Worm (Caenorhabditis elegans) whole organism, L4 larva: ENCODE measurements around the gene C03C10.2.

Experiments used
- F44E2.7 ChIP-seq: fragments of 200-800 bp; sonication (Bioruptor generic); IDR thresholded peaks from 2 replicates; pipeline ENCODE4 v2.1.2; 2022; ENCODE audit warnings: missing genetic modification characterization, missing compliant biosample characterization
- F49E8.2 ChIP-seq: sonication (generic microtip); optimal IDR thresholded peaks from 2 replicates; lab custom pipeline; 2016; ENCODE audit warnings: missing compliant biosample characterization, mild to moderate bottlenecking, missing genetic modification characterization, borderline replicate concordance
- T20F7.1 ChIP-seq: fragments of 200-800 bp; sonication (Bioruptor generic); optimal IDR thresholded peaks from 2 replicates; lab custom pipeline; 2018; ENCODE audit warnings: mild to moderate bottlenecking, missing genetic modification characterization, missing compliant biosample characterization
- Y105C5A.15 ChIP-seq: fragments of 200-800 bp; sonication (Bioruptor generic); IDR thresholded peaks from 2 replicates; pipeline ENCODE4 v1.3.6; 2022; ENCODE audit warnings: missing genetic modification characterization, missing compliant biosample characterization
- aha-1 ChIP-seq: fragments of 150-350 bp; peaks from one replicate; lab custom pipeline; 2014; ENCODE audit warnings: missing biosample characterization, missing genetic modification characterization
- ama-1 ChIP-seq: fragments of 150-350 bp; optimal IDR thresholded peaks from 2 replicates; lab custom pipeline; 2014; ENCODE audit warnings: inconsistent platforms, mixed read lengths
- attf-4 ChIP-seq: sonication (generic microtip); optimal IDR thresholded peaks from 3 replicates; lab custom pipeline; 2017; ENCODE audit warnings: missing biosample characterization, missing genetic modification characterization
- ceh-20 ChIP-seq: fragments of 200-800 bp; sonication (Bioruptor generic); IDR thresholded peaks from 2 replicates; pipeline ENCODE4 v1.3.6; 2022; ENCODE audit warnings: missing genetic modification reagents, missing genetic modification characterization, missing compliant biosample characterization
- ceh-62 ChIP-seq: sonication (generic microtip); optimal IDR thresholded peaks from 2 replicates; lab custom pipeline; 2017; ENCODE audit warnings: missing biosample characterization, missing genetic modification characterization
- ceh-82 ChIP-seq: sonication (generic microtip); optimal IDR thresholded peaks from 2 replicates; lab custom pipeline; 2017; ENCODE audit warnings: missing biosample characterization, missing genetic modification characterization
- daf-19 ChIP-seq: fragments of 200-800 bp; sonication (Bioruptor generic); conservative IDR thresholded peaks from 2 replicates; pipeline ENCODE4 v1.3.6; 2022; ENCODE audit warnings: missing genetic modification characterization, missing compliant biosample characterization
- dmd-8 ChIP-seq: fragments of 200-800 bp; sonication (Bioruptor generic); IDR thresholded peaks from 2 replicates; pipeline ENCODE4 v1.3.6; 2022; ENCODE audit warnings: missing genetic modification characterization, missing compliant biosample characterization
- dve-1 ChIP-seq: sonication (generic microtip); optimal IDR thresholded peaks from 2 replicates; lab custom pipeline; 2017; ENCODE audit warnings: antibody characterized with exemption, mild to moderate bottlenecking, missing genetic modification characterization, missing compliant biosample characterization; ENCODE audit not compliant: insufficient read depth
- egl-43 ChIP-seq: fragments of 200-800 bp; sonication (Bioruptor generic); IDR thresholded peaks from 2 replicates; pipeline ENCODE4 v1.3.6; 2022; ENCODE audit warnings: missing genetic modification reagents, missing genetic modification characterization, missing compliant biosample characterization
- hif-1 ChIP-seq, 2 experiments: sonication (generic microtip); optimal IDR thresholded peaks; 2 replicates each; lab custom pipeline; 2016 to 2017; ENCODE audit warnings: missing compliant biosample characterization in 2 of 2, missing genetic modification characterization in 2 of 2, missing genetic modification reagents in 2 of 2, missing genotype in 2 of 2, mild to moderate bottlenecking in 1 of 2
- hlh-11 ChIP-seq: fragments of 200-800 bp; sonication (Bioruptor generic); optimal IDR thresholded peaks from 2 replicates; lab custom pipeline; 2018; ENCODE audit warnings: mild to moderate bottlenecking, missing genetic modification characterization, missing compliant biosample characterization
- hlh-30 ChIP-seq: sonication (generic microtip); optimal IDR thresholded peaks from 2 replicates; lab custom pipeline; 2017; ENCODE audit warnings: antibody characterized with exemption, mild to moderate bottlenecking, missing genetic modification characterization, missing compliant biosample characterization; ENCODE audit not compliant: insufficient read depth
- hmg-1.1 ChIP-seq: fragments of 200-800 bp; sonication (Bioruptor generic); IDR thresholded peaks from 2 replicates; pipeline ENCODE4 v1.3.6; 2022; ENCODE audit warnings: missing genetic modification reagents, missing genetic modification characterization, missing compliant biosample characterization
- jun-1 ChIP-seq: fragments of 150-350 bp; optimal IDR thresholded peaks from 2 replicates; lab custom pipeline; 2014; ENCODE audit warnings: missing biosample characterization, missing genetic modification reagents, missing genetic modification characterization
- lin-1 ChIP-seq: fragments of 200-800 bp; sonication (Bioruptor generic); IDR thresholded peaks from 2 replicates; pipeline ENCODE4 v1.3.6; 2022; ENCODE audit warnings: missing genetic modification reagents, missing genetic modification characterization, missing compliant biosample characterization
- lin-13 ChIP-seq: fragments of 150-350 bp; optimal IDR thresholded peaks from 2 replicates; lab custom pipeline; 2014; ENCODE audit warnings: missing biosample characterization, missing genetic modification reagents, missing genetic modification characterization
- lin-15B ChIP-seq: fragments of 150-350 bp; sonication (generic microtip); optimal IDR thresholded peaks from 3 replicates; lab custom pipeline; 2014; ENCODE audit warnings: missing biosample characterization, missing genetic modification characterization
- lin-39 ChIP-seq: fragments of 150-350 bp; optimal IDR thresholded peaks from 2 replicates; lab custom pipeline; 2014; ENCODE audit warnings: missing biosample characterization, missing genetic modification reagents, missing genetic modification characterization
- madf-9 ChIP-seq: fragments of 200-800 bp; sonication (Bioruptor generic); conservative IDR thresholded peaks from 2 replicates; pipeline ENCODE4 v1.3.6; 2022; ENCODE audit warnings: missing genetic modification reagents, missing genetic modification characterization, missing compliant biosample characterization
- mep-1 ChIP-seq: fragments of 150-350 bp; sonication (generic microtip); optimal IDR thresholded peaks from 3 replicates; lab custom pipeline; 2014; ENCODE audit warnings: missing biosample characterization, missing genetic modification characterization
- mxl-3 ChIP-seq: fragments of 200-800 bp; sonication (Bioruptor generic); optimal IDR thresholded peaks from 2 replicates; lab custom pipeline; 2018; ENCODE audit warnings: mild to moderate bottlenecking, missing genetic modification characterization, missing compliant biosample characterization
- nhr-102 ChIP-seq: sonication (generic microtip); optimal IDR thresholded peaks from 2 replicates; lab custom pipeline; 2016; ENCODE audit warnings: mild to moderate bottlenecking, missing genetic modification characterization, moderate library complexity, missing compliant biosample characterization
- nhr-11 ChIP-seq: fragments of 150-350 bp; optimal IDR thresholded peaks from 2 replicates; lab custom pipeline; 2014; ENCODE audit warnings: missing biosample characterization, missing genetic modification characterization
- nhr-28 ChIP-seq: fragments of 150-350 bp; optimal IDR thresholded peaks from 2 replicates; lab custom pipeline; 2014; ENCODE audit warnings: missing biosample characterization, missing genetic modification characterization
- nhr-41 ChIP-seq: fragments of 200-800 bp; sonication (Bioruptor generic); IDR thresholded peaks from 2 replicates; pipeline ENCODE4 v1.3.6; 2022; ENCODE audit warnings: missing genetic modification reagents, missing genetic modification characterization, missing compliant biosample characterization
- nhr-42 ChIP-seq: fragments of 200-800 bp; sonication (Bioruptor generic); IDR thresholded peaks from 2 replicates; pipeline ENCODE4 v1.3.6; 2022; ENCODE audit warnings: missing genetic modification characterization, missing compliant biosample characterization
- nhr-6 ChIP-seq: fragments of 150-350 bp; optimal IDR thresholded peaks from 2 replicates; lab custom pipeline; 2014; ENCODE audit warnings: missing biosample characterization, missing genetic modification characterization
- rbr-2 ChIP-seq: sonication (generic microtip); optimal IDR thresholded peaks from 2 replicates; lab custom pipeline; 2016; ENCODE audit warnings: missing genotype, missing genetic modification characterization, missing compliant biosample characterization
- saeg-2 ChIP-seq: fragments of 200-800 bp; sonication (Bioruptor generic); IDR thresholded peaks from 2 replicates; pipeline ENCODE4 v1.3.6; 2022; ENCODE audit warnings: missing genetic modification reagents, missing genetic modification characterization, missing compliant biosample characterization
- set-16 ChIP-seq: fragments of 200-800 bp; sonication (Bioruptor generic); IDR thresholded peaks from 2 replicates; pipeline ENCODE4 v1.3.6; 2022; ENCODE audit warnings: missing genetic modification reagents, missing genetic modification characterization, missing compliant biosample characterization
- snpc-1.2 ChIP-seq: fragments of 200-800 bp; sonication (Bioruptor generic); IDR thresholded peaks from 2 replicates; pipeline ENCODE4 v1.3.6; 2022; ENCODE audit warnings: missing genetic modification reagents, missing genetic modification characterization, missing compliant biosample characterization
- snpc-4 ChIP-seq: fragments of 150-350 bp; optimal IDR thresholded peaks from 2 replicates; lab custom pipeline; 2014; ENCODE audit warnings: missing biosample characterization, missing genetic modification characterization
- spr-3 ChIP-seq: fragments of 200-800 bp; sonication (Bioruptor generic); optimal IDR thresholded peaks from 2 replicates; lab custom pipeline; 2018; ENCODE audit warnings: mild to moderate bottlenecking, missing genetic modification characterization, missing compliant biosample characterization
- unc-130 ChIP-seq: sonication (generic microtip); optimal IDR thresholded peaks from 2 replicates; lab custom pipeline; 2016; ENCODE audit warnings: missing genetic modification reagents, missing genetic modification characterization, missing compliant biosample characterization
- zfp-2 ChIP-seq: sonication (generic microtip); optimal IDR thresholded peaks from 2 replicates; lab custom pipeline; 2016; ENCODE audit warnings: mild to moderate bottlenecking, missing genetic modification characterization, missing compliant biosample characterization
- zfp-3 ChIP-seq: fragments of 200-800 bp; sonication (Bioruptor generic); conservative IDR thresholded peaks from 2 replicates; pipeline ENCODE4 v1.3.6; 2022; ENCODE audit warnings: missing genetic modification reagents, missing genetic modification characterization, missing compliant biosample characterization
- zip-2 ChIP-seq: fragments of 150-350 bp; optimal IDR thresholded peaks from 2 replicates; lab custom pipeline; 2014; ENCODE audit warnings: missing biosample characterization, missing genetic modification characterization
- ztf-11 ChIP-seq: fragments of 150-350 bp; optimal IDR thresholded peaks from 2 replicates; lab custom pipeline; 2014; ENCODE audit warnings: missing biosample characterization, missing genetic modification characterization

Gene C03C10.2

DNA sequence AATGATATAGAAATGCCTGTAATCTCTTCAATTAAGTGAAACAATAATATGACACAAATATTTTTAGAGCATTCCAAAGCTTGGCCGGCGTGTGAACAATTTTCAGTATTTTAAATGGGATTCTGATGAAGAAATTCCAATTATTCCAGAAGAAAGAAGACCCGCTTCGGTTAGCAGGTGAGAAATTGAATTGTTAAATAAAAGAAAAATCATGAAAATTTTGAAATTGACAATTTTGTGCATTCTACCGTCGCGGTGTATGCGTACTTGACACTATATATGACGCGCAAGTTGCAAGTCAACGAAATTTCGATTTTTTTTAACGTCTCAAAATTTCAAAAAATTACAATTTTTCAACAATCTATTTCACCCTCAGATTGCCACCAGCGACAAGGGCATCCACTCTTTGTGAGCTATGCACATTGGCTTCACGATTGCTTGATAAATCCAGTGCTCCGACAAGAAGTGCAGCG is 5.5 kb downstream of the C03C10.2 start (continued):
- TF ChIP-seq nhr-42 (GFP tag; lab: Robert Waterston, UW) (0 out of 2 replicates have a peak, but pooled peaks have one; percentile 19), dve-1 (no peak), snpc-4 (tag; lab: Kevin White, UChicago) (no peak), zfp-3 (GFP tag; lab: Robert Waterston, UW) (0 out of 2 replicates have a peak, but pooled peaks have one; percentile 13), lin-13 (GFP tag; lab: Kevin White, UChicago) (no peak)

DNA sequence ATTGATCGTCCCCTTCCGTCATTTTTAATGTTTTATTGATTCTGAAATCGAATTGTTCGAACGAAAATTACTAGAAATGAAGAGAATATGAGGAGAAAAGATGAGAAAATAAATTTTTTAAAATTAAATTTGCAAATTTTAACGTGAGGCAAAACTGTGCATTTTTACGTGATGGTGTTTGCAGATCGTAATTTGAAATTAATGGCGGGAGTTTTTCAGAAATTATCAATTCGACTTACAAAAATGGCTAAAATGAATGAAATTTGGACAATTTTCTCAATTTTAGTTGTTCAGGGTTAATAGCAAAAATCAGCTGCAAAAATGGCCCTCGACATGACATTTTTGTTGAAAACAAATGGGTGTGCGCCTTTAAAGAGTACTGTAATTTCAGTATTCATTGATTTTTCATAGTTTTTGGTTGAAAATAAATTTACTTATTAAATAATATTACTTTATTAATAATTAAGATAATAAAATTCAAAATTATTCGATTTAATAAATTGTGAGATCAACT is 7.3 kb downstream of the C03C10.2 start, which contains the start of gene rei-1:
Gene rei-1 (minus strand): TSS at position 84 of the 514 bp plus-strand sequence.
- TF ChIP-seq nhr-6: no peak
- no peak for TF ChIP-seq snpc-1.2 (GFP tag; lab: Robert Waterston, UW)
- no peak for TF ChIP-seq ceh-62 (tag; lab: Kevin White, UChicago)
- TF ChIP-seq zfp-2 (tag; lab: Kevin White, UChicago): no peak
- no peak for TF ChIP-seq jun-1 (tag; lab: Kevin White, UChicago)
- TF ChIP-seq madf-9 (GFP tag; lab: Robert Waterston, UW): no peak
- no peak for TF ChIP-seq mxl-3 (GFP tag; lab: Kevin White, UChicago)
- no peak for TF ChIP-seq Y105C5A.15
- no peak for TF ChIP-seq nhr-11 (tag; lab: Kevin White, UChicago)
- no peak for TF ChIP-seq rbr-2 (tag; lab: Kevin White, UChicago)
- TF ChIP-seq, all 104 proteins: peak for 0

DNA sequence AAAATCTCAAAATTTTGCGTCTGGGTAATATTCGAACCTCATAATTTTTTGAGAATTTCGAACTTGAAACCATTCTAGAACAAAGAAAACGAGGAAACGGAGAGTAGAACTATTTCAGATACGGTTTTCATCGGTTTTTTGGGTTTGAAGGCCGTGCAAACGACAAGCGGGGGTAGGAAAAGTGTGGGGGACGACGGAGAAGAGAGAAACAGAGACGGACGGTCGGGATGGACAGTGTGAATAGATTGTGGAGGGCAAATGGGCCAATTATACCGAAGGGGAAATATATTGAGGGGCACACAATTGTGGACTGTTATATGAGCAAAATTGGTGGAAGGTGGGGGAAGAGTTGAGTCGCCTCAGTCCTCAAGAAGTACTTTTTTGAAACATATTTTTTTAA is 7.9 kb downstream of the C03C10.2 start:
- TF ChIP-seq zfp-3 (GFP tag; lab: Robert Waterston, UW) (0 out of 2 replicates have a peak, but pooled peaks have one; percentile 55), Y105C5A.15 (no peak), hmg-1.1 (GFP tag; lab: Robert Waterston, UW) (peak; percentile 19; the same call in 1 of the 2 replicates), ztf-11 (no peak), ama-1 (lab: Kevin White, UChicago) (peak; percentile 12), ceh-20 (GFP tag; lab: Robert Waterston, UW) (no peak), hlh-11 (tag; lab: Kevin White, UChicago) (no peak), egl-43 (GFP tag; lab: Robert Waterston, UW) (0 out of 2 replicates have a peak, but pooled peaks have one; percentile 9), daf-19 (GFP tag; lab: Robert Waterston, UW) (no peak)

DNA sequence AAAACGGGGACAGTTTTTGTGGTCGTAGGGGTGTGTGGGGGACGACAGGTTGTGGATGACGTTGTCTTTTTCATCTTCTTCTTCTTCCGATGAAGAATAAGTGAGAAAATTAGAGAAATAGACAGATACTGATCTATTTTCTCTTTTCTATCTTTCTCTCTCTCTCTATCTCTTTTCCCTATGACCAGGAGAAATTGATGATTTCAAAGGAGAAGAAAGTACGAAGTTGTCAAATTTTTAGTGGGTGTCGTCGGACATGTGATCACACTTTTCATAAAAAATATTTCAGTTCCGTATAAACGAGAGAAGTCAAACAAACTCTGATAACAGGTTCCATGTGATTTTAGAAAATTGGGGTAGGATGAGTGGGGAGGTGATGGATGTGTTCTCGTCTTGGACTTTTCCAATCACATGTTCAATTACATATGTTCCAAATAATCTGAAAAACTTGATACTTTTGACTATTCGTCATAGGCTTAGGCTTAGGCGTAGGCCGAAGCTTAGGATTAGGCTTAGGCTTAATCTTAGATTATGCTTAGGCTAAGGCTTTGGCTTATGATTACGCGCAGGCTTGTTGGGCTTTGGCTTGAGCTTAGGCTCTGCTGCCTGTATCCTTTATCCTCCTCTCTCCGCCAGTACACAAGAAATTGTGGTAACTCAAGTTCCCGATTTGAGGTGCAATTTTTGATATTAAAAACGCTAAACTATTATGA is 9.2 kb downstream of the C03C10.2 start:
- TF ChIP-seq F49E8.2 (tag; lab: Kevin White, UChicago) (no peak), zip-2 (tag; lab: Kevin White, UChicago) (no peak), snpc-4 (tag; lab: Kevin White, UChicago) (no peak), nhr-28 (tag; lab: Kevin White, UChicago) (peak; percentile 53), nhr-102 (tag; lab: Kevin White, UChicago) (no peak), F44E2.7 (no peak), T20F7.1 (GFP tag; lab: Kevin White, UChicago) (peak; percentile 39), ceh-20 (GFP tag; lab: Robert Waterston, UW) (peak; percentile 19; the same call in 1 of the 2 replicates), unc-130 (no peak), attf-4 (tag; lab: Kevin White, UChicago) (no peak), set-16 (no peak), ceh-82 (tag; lab: Kevin White, UChicago) (no peak), hlh-11 (tag; lab: Kevin White, UChicago) (peak; percentile 83), hlh-30 (peak; percentile 88), lin-15B (tag; lab: Kevin White, UChicago) (no peak), dve-1 (peak; percentile 56), saeg-2 (GFP tag; lab: Robert Waterston, UW) (no peak), jun-1 (tag; lab: Kevin White, UChicago) (no peak), lin-1 (GFP tag; lab: Robert Waterston, UW) (no peak), ztf-11 (no peak), mep-1 (tag; lab: Kevin White, UChicago) (peak; percentile 72), daf-19 (GFP tag; lab: Robert Waterston, UW) (no peak), nhr-42 (GFP tag; lab: Robert Waterston, UW) (no peak), hif-1 (tag; optimal IDR thresholded peaks at IDR 0.05; lab: Kevin White, UChicago) (no peak), lin-39 (tag; lab: Kevin White, UChicago) (no peak), aha-1 (tag; lab: Kevin White, UChicago) (no peak), dmd-8 (no peak), nhr-41 (GFP tag; lab: Robert Waterston, UW) (no peak), spr-3 (no peak)
